Worm (Caenorhabditis elegans) whole organism, L2 larva: ENCODE measurements around the gene hsp-60.

Experiments
- C34F6.9 ChIP-seq: fragments of 150-350 bp; optimal IDR thresholded peaks from 2 replicates; lab custom pipeline; 2014; ENCODE audit warnings: missing biosample characterization, missing genetic modification characterization
- F13H6.1 ChIP-seq: sonication (generic microtip); optimal IDR thresholded peaks from 2 replicates; lab custom pipeline; 2016; ENCODE audit warnings: missing genetic modification characterization, missing compliant biosample characterization
- R02D3.7 ChIP-seq: fragments of 150-350 bp; optimal IDR thresholded peaks from 2 replicates; lab custom pipeline; 2014; ENCODE audit warnings: missing biosample characterization, missing genetic modification characterization
- ZK546.5 ChIP-seq: sonication (generic microtip); optimal IDR thresholded peaks from 2 replicates; lab custom pipeline; 2017; ENCODE audit warnings: missing biosample characterization, missing genetic modification characterization
- alr-1 ChIP-seq: fragments of 150-350 bp; optimal IDR thresholded peaks from 2 replicates; lab custom pipeline; 2014; ENCODE audit warnings: missing biosample characterization, missing genetic modification characterization
- aly-2 ChIP-seq: fragments of 150-350 bp; optimal IDR thresholded peaks from 2 replicates; lab custom pipeline; 2014; ENCODE audit warnings: missing biosample characterization, missing genetic modification characterization
- ama-1 ChIP-seq: fragments of 150-350 bp; optimal IDR thresholded peaks from 2 replicates; lab custom pipeline; 2018; ENCODE audit warnings: inconsistent platforms
- blmp-1 ChIP-seq: sonication (generic microtip); optimal IDR thresholded peaks from 2 replicates; lab custom pipeline; 2017; ENCODE audit warnings: missing genetic modification characterization, mild to moderate bottlenecking, missing compliant biosample characterization, antibody characterized with exemption, moderate library complexity; ENCODE audit not compliant: insufficient read depth
- ceh-16 ChIP-seq: fragments of 150-350 bp; optimal IDR thresholded peaks from 2 replicates; lab custom pipeline; 2014; ENCODE audit warnings: missing biosample characterization, missing genetic modification characterization
- crh-2 ChIP-seq: sonication (generic microtip); optimal IDR thresholded peaks from 2 replicates; lab custom pipeline; 2017; ENCODE audit warnings: missing biosample characterization, missing genetic modification characterization
- egl-27 ChIP-seq: sonication (generic microtip); optimal IDR thresholded peaks from 3 replicates; lab custom pipeline; 2017; ENCODE audit warnings: missing biosample characterization, missing genetic modification reagents, missing genetic modification characterization
- elt-1 ChIP-seq: fragments of 150-350 bp; optimal IDR thresholded peaks from 2 replicates; lab custom pipeline; 2014; ENCODE audit warnings: missing biosample characterization, missing genetic modification characterization
- elt-3 ChIP-seq: sonication (generic microtip); optimal IDR thresholded peaks from 2 replicates; lab custom pipeline; 2017; ENCODE audit warnings: missing biosample characterization, missing genetic modification characterization
- fos-1 ChIP-seq: fragments of 150-350 bp; optimal IDR thresholded peaks from 2 replicates; lab custom pipeline; 2014; ENCODE audit warnings: missing biosample characterization, missing genetic modification characterization
- gmeb-1 ChIP-seq: fragments of 150-350 bp; optimal IDR thresholded peaks from 2 replicates; lab custom pipeline; 2014; ENCODE audit warnings: missing biosample characterization, missing genetic modification characterization
- lin-13 ChIP-seq: fragments of 150-350 bp; optimal IDR thresholded peaks from 2 replicates; lab custom pipeline; 2014; ENCODE audit warnings: missing biosample characterization, missing genetic modification reagents, missing genetic modification characterization
- lin-39 ChIP-seq: fragments of 150-350 bp; optimal IDR thresholded peaks from 2 replicates; lab custom pipeline; 2014; ENCODE audit warnings: missing biosample characterization, missing genetic modification reagents, missing genetic modification characterization
- lsy-2 ChIP-seq, 2 experiments: fragments of 150-350 bp in 1 of 2; sonication (generic microtip) in 1 of 2; optimal IDR thresholded peaks; 2 replicates each; lab custom pipeline; 2014 to 2017; ENCODE audit warnings: missing biosample characterization in 2 of 2, missing genetic modification characterization in 2 of 2
- mab-5 ChIP-seq: fragments of 150-350 bp; optimal IDR thresholded peaks from 2 replicates; lab custom pipeline; 2014; ENCODE audit warnings: missing biosample characterization, missing genetic modification characterization
- mbf-1 ChIP-seq: sonication (generic microtip); optimal IDR thresholded peaks from 2 replicates; lab custom pipeline; 2017; ENCODE audit warnings: missing biosample characterization, missing genetic modification characterization
- mdl-1 ChIP-seq, 2 experiments: fragments of 150-350 bp in 1 of 2; sonication (generic microtip) in 1 of 2; optimal IDR thresholded peaks; 2 replicates each; lab custom pipeline; 2017; ENCODE audit warnings: missing biosample characterization in 2 of 2, missing genetic modification characterization in 2 of 2
- nhr-10 ChIP-seq: sonication (generic microtip); optimal IDR thresholded peaks from 2 replicates; lab custom pipeline; 2017; ENCODE audit warnings: missing biosample characterization, missing genetic modification characterization
- nhr-11 ChIP-seq: fragments of 150-350 bp; optimal IDR thresholded peaks from 2 replicates; lab custom pipeline; 2014; ENCODE audit warnings: missing biosample characterization, missing genetic modification characterization
- nhr-129 ChIP-seq: fragments of 150-350 bp; optimal IDR thresholded peaks from 2 replicates; lab custom pipeline; 2014; ENCODE audit warnings: missing biosample characterization, missing genetic modification characterization
- nhr-23 ChIP-seq: fragments of 150-350 bp; optimal IDR thresholded peaks from 2 replicates; lab custom pipeline; 2014; ENCODE audit warnings: missing biosample characterization, missing genetic modification reagents, missing genetic modification characterization
- nhr-237 ChIP-seq: fragments of 150-350 bp; optimal IDR thresholded peaks from 2 replicates; lab custom pipeline; 2014; ENCODE audit warnings: missing biosample characterization, missing genetic modification characterization
- nhr-6 ChIP-seq: fragments of 150-350 bp; optimal IDR thresholded peaks from 2 replicates; lab custom pipeline; 2014; ENCODE audit warnings: missing biosample characterization, missing genetic modification characterization
- nhr-77 ChIP-seq: fragments of 150-350 bp; optimal IDR thresholded peaks from 2 replicates; lab custom pipeline; 2014; ENCODE audit warnings: missing biosample characterization, missing genetic modification characterization
- skn-1 ChIP-seq: sonication (generic microtip); optimal IDR thresholded peaks from 2 replicates; lab custom pipeline; 2017; ENCODE audit warnings: missing biosample characterization, missing genetic modification characterization
- snpc-4 ChIP-seq: fragments of 150-350 bp; optimal IDR thresholded peaks from 2 replicates; lab custom pipeline; 2014; ENCODE audit warnings: missing biosample characterization, missing genetic modification characterization
- unc-39 ChIP-seq: fragments of 150-350 bp; optimal IDR thresholded peaks from 2 replicates; lab custom pipeline; 2014; ENCODE audit warnings: missing biosample characterization, missing genetic modification characterization
- unc-62 ChIP-seq: fragments of 150-350 bp; optimal IDR thresholded peaks from 2 replicates; lab custom pipeline; 2014; ENCODE audit warnings: missing biosample characterization, missing genetic modification reagents, missing genetic modification characterization
- zag-1 ChIP-seq: fragments of 150-350 bp; optimal IDR thresholded peaks from 2 replicates; lab custom pipeline; 2014; ENCODE audit warnings: missing biosample characterization, missing genetic modification characterization
- ztf-1 ChIP-seq: fragments of 200-800 bp; sonication (Bioruptor generic); conservative IDR thresholded peaks from 2 replicates; pipeline ENCODE4 v1.3.6; 2022; ENCODE audit warnings: missing genetic modification characterization, missing compliant biosample characterization
- ztf-11 ChIP-seq: sonication (generic microtip); optimal IDR thresholded peaks from 2 replicates; lab custom pipeline; 2017; ENCODE audit warnings: missing biosample characterization, missing genetic modification characterization
- ztf-4 ChIP-seq: fragments of 150-350 bp; optimal IDR thresholded peaks from 2 replicates; lab custom pipeline; 2014; ENCODE audit warnings: missing biosample characterization, missing genetic modification characterization

Gene hsp-60

DNA sequence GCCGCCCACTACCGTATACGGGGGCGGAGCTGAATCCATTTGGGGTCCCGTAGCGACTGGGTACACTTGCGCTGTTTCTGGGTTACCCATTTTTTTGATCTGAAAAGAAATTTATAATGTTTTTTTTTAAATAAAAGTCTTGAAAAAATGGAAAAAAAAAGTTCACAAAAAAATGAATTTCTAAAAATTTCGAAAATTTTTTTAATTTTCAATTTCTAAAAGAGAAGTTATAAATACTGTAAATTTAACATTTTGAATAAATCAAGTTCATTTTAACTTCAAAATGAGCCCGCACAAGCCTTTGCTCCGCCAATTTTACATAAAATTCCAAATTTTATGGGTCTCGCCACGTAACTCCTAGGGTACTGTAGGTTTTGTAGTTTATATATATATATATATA is 40.2 kb downstream of the hsp-60 start, which contains the start of gene Y22D7AL.15:
Gene Y22D7AL.15, minus strand, starts transcription at position 101 of the 400 bp plus-strand sequence.
- no peak for TF ChIP-seq mdl-1 (tag; optimal IDR thresholded peaks at IDR 0.05; lab: Kevin White, UChicago)
- no peak for TF ChIP-seq blmp-1 (tag; lab: Kevin White, UChicago)
- no peak for TF ChIP-seq nhr-77 (tag; lab: Kevin White, UChicago)
- TF ChIP-seq zag-1 (tag; lab: Kevin White, UChicago) = no peak
- no peak for TF ChIP-seq egl-27
- no peak for TF ChIP-seq ZK546.5 (tag; lab: Kevin White, UChicago)
- TF ChIP-seq crh-2 (tag; lab: Kevin White, UChicago) = no peak
- TF ChIP-seq, all 48 proteins: peak for 0

DNA sequence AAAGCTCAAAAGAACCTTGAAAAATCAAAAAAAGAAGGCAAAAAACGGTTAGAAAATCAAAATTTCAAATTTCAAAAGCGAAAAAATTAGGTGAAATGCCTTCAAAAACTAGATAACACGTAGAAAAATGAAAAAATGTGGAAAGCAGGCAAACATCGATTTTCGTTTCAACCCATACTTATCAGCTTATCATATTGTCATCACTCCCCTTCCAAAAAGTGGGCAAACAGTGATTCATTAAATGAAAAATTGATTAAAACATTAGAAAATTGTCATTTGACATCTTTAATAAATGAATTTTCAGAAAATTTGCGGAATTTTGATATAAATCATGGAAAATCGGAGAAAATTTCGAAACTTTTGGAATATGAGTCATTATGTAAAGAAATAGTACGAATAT is 41.5 kb downstream of the hsp-60 start:
- TF ChIP-seq unc-62 (GFP tag; lab: Kevin White, UChicago) (no peak), mdl-1 (tag; optimal IDR thresholded peaks at IDR 0.05; lab: Kevin White, UChicago) (no peak), blmp-1 (tag; lab: Kevin White, UChicago) (no peak), nhr-129 (tag; lab: Kevin White, UChicago) (no peak), ztf-1 (GFP tag; lab: Robert Waterston, UW) (no peak), ztf-4 (tag; lab: Kevin White, UChicago) (no peak), fos-1 (tag; lab: Kevin White, UChicago) (peak; percentile 99), elt-3 (tag; lab: Kevin White, UChicago) (no peak), ztf-11 (no peak), lin-13 (GFP tag; lab: Kevin White, UChicago) (no peak), alr-1 (tag; lab: Kevin White, UChicago) (no peak), nhr-237 (tag; lab: Kevin White, UChicago) (no peak), crh-2 (tag; lab: Kevin White, UChicago) (peak; percentile 9), C34F6.9 (tag; lab: Kevin White, UChicago) (no peak), skn-1 (tag; lab: Kevin White, UChicago) (peak; percentile 69), lin-39 (no peak), nhr-10 (no peak), aly-2 (tag; lab: Kevin White, UChicago) (no peak)

DNA sequence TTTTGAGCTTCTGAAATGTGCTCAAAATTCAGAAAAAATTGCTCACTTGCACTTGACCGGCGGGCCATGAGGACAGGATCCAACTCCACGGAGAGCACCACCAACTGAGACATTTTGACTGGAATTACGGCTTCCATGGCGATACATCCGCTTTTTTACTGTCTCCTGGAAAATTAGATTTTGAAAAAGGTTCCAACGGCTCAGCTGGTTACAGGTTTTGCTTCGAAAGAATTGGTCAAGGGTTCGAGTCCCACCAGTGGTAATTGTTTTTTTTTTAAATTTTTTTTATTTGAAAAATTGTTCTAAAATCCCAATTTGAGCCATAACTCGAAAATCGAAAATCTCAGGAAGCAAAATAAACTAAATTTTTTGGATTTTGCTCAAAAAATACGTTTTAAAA is 42.9 kb downstream of the hsp-60 start:
- TF ChIP-seq skn-1 (tag; lab: Kevin White, UChicago) (no peak), blmp-1 (tag; lab: Kevin White, UChicago) (no peak), nhr-6 (tag; lab: Kevin White, UChicago) (no peak)
- TF ChIP-seq, all 48 proteins: peak for 0

DNA sequence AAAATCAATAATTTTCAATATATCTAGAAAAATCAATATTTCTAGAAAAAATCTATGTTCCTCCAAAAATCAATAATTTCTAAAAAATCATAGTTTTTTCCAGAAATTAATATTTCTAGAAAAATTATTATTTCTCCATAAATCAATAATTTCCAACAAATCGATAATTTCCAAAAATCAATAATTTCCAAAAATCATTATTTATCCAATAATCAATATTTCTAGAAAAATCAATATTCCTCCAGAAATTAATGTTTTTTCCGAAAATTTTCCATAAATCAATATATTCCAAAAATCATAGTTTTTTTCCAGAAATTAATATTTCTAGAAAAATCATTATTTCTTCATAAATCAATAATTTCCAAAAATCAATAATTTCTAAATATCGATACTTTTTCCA is 43.5 kb downstream of the hsp-60 start:
- TF ChIP-seq nhr-23 (tag; lab: Kevin White, UChicago) = no peak
- TF ChIP-seq ama-1 = no peak
- TF ChIP-seq ZK546.5 (tag; lab: Kevin White, UChicago) = no peak
- no peak for TF ChIP-seq F13H6.1 (tag; lab: Kevin White, UChicago)
- TF ChIP-seq ceh-16 = no peak
- no peak for TF ChIP-seq gmeb-1 (tag; lab: Kevin White, UChicago)
- TF ChIP-seq, all 48 proteins: peak for 0

DNA sequence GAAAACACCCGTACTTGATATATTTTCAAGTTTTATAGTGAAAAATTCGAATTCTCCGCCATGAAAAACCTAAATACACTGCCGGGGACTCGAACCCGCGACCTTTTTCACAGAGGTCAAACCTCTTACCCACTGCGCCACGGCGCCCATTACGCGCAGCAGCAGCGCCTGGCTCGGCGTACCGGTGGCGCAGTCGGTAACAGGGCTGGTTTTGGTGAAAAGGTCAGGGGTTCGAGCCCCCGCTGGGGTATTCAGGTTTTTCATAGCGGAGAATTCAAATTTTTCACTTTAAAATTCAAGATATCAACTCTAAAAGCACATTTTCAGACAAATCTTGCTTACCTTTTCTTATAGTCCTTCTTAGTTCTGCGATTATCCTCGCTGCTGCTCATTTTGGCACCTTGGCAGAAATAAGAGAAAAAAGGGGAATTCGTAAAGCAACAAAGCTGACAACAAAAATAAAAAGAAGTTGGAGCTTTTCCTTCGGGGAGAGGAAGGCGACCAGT is 45.3 kb downstream of the hsp-60 start, which contains the start of gene Y22D7AL.16:
Gene Y22D7AL.16, minus strand, starts transcription at position 456 of the 506 bp plus-strand sequence.
- TF ChIP-seq alr-1 (tag; lab: Kevin White, UChicago) (no peak), unc-39 (tag; lab: Kevin White, UChicago) (no peak), fos-1 (tag; lab: Kevin White, UChicago) (no peak), C34F6.9 (tag; lab: Kevin White, UChicago) (no peak), F13H6.1 (tag; lab: Kevin White, UChicago) (no peak), zag-1 (tag; lab: Kevin White, UChicago) (no peak), ztf-4 (tag; lab: Kevin White, UChicago) (no peak)

DNA sequence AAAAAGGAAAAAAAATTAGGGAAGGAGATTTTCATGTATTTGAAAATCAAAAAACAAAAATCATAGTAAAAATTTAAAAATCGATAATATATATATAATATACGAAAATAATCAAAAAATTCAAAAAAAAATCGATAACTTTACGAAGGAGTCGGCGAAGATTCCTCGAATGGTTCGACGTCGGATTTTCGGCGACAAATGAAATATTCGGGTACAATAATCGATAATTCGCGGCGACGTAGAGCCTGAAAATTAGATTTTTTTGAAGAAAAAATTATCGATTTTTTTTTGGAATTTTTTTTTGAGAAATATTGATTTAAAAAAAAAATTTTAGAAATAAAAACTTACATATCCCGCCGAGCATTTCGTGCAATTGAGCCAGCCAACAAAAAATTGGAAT is 45.8 kb downstream of the hsp-60 start:
- TF ChIP-seq unc-39 (tag; lab: Kevin White, UChicago) = no peak
- TF ChIP-seq nhr-23 (tag; lab: Kevin White, UChicago) = no peak
- TF ChIP-seq egl-27 = no peak
- TF ChIP-seq nhr-6 (tag; lab: Kevin White, UChicago) = no peak
- no peak for TF ChIP-seq lsy-2 (tag; optimal IDR thresholded peaks at IDR 0.05; lab: Kevin White, UChicago)
- TF ChIP-seq nhr-11 (tag; lab: Kevin White, UChicago) = no peak
- TF ChIP-seq ZK546.5 (tag; lab: Kevin White, UChicago) = no peak
- no peak for TF ChIP-seq R02D3.7 (tag; lab: Kevin White, UChicago)
- no peak for TF ChIP-seq nhr-77 (tag; lab: Kevin White, UChicago)
- no peak for TF ChIP-seq mab-5 (tag; lab: Kevin White, UChicago)
- no peak for TF ChIP-seq snpc-4 (tag; lab: Kevin White, UChicago)
- TF ChIP-seq ama-1 = no peak
- no peak for TF ChIP-seq elt-1 (tag; lab: Kevin White, UChicago)
- TF ChIP-seq zag-1 (tag; lab: Kevin White, UChicago) = no peak
- TF ChIP-seq nhr-10 = no peak
- TF ChIP-seq mbf-1 = no peak
- no peak for TF ChIP-seq ztf-1 (GFP tag; lab: Robert Waterston, UW)
- TF ChIP-seq lin-13 (GFP tag; lab: Kevin White, UChicago) = no peak
- TF ChIP-seq blmp-1 (tag; lab: Kevin White, UChicago) = no peak
